Worm (Caenorhabditis elegans) whole organism, L1 larva: ENCODE measurements around the gene aexr-2.

Experiments used
- C04F5.9 ChIP-seq: sonication (generic microtip); optimal IDR thresholded peaks from 2 replicates; lab custom pipeline; 2016; ENCODE audit warnings: missing genetic modification characterization, missing compliant biosample characterization
- F16B12.6 ChIP-seq: fragments of 150-350 bp; optimal IDR thresholded peaks from 2 replicates; lab custom pipeline; 2014; ENCODE audit warnings: missing biosample characterization, missing genetic modification characterization
- ama-1 ChIP-seq: fragments of 150-350 bp; optimal IDR thresholded peaks from 2 replicates; lab custom pipeline; 2014
- blmp-1 ChIP-seq: fragments of 150-350 bp; optimal IDR thresholded peaks from 2 replicates; lab custom pipeline; 2014; ENCODE audit warnings: missing biosample characterization, missing genetic modification characterization
- ceh-8 ChIP-seq: fragments of 200-800 bp; sonication (Bioruptor generic); optimal IDR thresholded peaks from 2 replicates; lab custom pipeline; 2018; ENCODE audit warnings: mild to moderate bottlenecking, missing genetic modification characterization, moderate library complexity, missing compliant biosample characterization
- ceh-88 ChIP-seq: fragments of 200-800 bp; sonication (Bioruptor generic); IDR thresholded peaks from 2 replicates; pipeline ENCODE4 v1.3.6; 2022; ENCODE audit warnings: missing genetic modification characterization, missing compliant biosample characterization
- ces-1 ChIP-seq: fragments of 150-350 bp; optimal IDR thresholded peaks from 2 replicates; lab custom pipeline; 2014; ENCODE audit warnings: missing biosample characterization, missing genetic modification reagents, missing genetic modification characterization
- dsc-1 ChIP-seq: sonication (generic microtip); optimal IDR thresholded peaks from 2 replicates; lab custom pipeline; 2016; ENCODE audit warnings: mild to moderate bottlenecking, missing genetic modification characterization, missing compliant biosample characterization
- efl-1 ChIP-seq, 4 experiments: fragments of 150-350 bp; optimal IDR thresholded peaks in 3 of 4; peaks in 1 of 4; 1 replicate in 1 of 4; 2 replicates in 3 of 4; lab custom pipeline; 2014; ENCODE audit warnings: missing biosample characterization in 2 of 4, missing genetic modification characterization in 2 of 4, missing genetic modification reagents in 2 of 4
- egl-13 ChIP-seq: sonication (generic microtip); optimal IDR thresholded peaks from 2 replicates; lab custom pipeline; 2016; ENCODE audit warnings: missing genotype, missing genetic modification reagents, missing genetic modification characterization, missing compliant biosample characterization
- egl-27 ChIP-seq, 2 experiments: fragments of 150-350 bp in 1 of 2; sonication (generic microtip); optimal IDR thresholded peaks; 3 replicates each; lab custom pipeline; 2017 to 2018; ENCODE audit warnings: missing biosample characterization in 2 of 2, missing genetic modification characterization in 2 of 2, missing genetic modification reagents in 2 of 2
- elt-2 ChIP-seq: sonication (generic microtip); optimal IDR thresholded peaks from 2 replicates; lab custom pipeline; 2016; ENCODE audit warnings: missing genetic modification characterization, mild to moderate bottlenecking, inconsistent platforms, missing compliant biosample characterization, missing genetic modification reagents
- elt-3 ChIP-seq, 6 experiments: fragments of 150-350 bp in 1 of 6; sonication (generic microtip); optimal IDR thresholded peaks; 2 replicates each; lab custom pipeline; 2017 to 2018; ENCODE audit warnings: missing biosample characterization in 6 of 6, missing genetic modification characterization in 6 of 6, inconsistent platforms in 1 of 6
- fkh-4 ChIP-seq: sonication (generic microtip); optimal IDR thresholded peaks from 2 replicates; lab custom pipeline; 2016; ENCODE audit warnings: missing compliant biosample characterization, missing genetic modification characterization, borderline replicate concordance
- grh-1 ChIP-seq: fragments of 200-800 bp; sonication (Bioruptor generic); IDR thresholded peaks from 2 replicates; pipeline ENCODE4 v1.3.6; 2022; ENCODE audit warnings: missing genetic modification reagents, missing genetic modification characterization, missing compliant biosample characterization
- hlh-4 ChIP-seq: sonication (generic microtip); optimal IDR thresholded peaks from 2 replicates; lab custom pipeline; 2016; ENCODE audit warnings: mild to moderate bottlenecking, missing genetic modification characterization, missing compliant biosample characterization
- hpl-2 ChIP-seq: fragments of 150-350 bp; optimal IDR thresholded peaks from 2 replicates; lab custom pipeline; 2014; ENCODE audit warnings: missing biosample characterization, missing genetic modification reagents, missing genetic modification characterization
- isw-1 ChIP-seq: fragments of 200-800 bp; sonication (Bioruptor generic); IDR thresholded peaks from 2 replicates; pipeline ENCODE4 v1.3.6; 2022; ENCODE audit warnings: missing genetic modification characterization, missing compliant biosample characterization
- jun-1 ChIP-seq: fragments of 150-350 bp; optimal IDR thresholded peaks from 2 replicates; lab custom pipeline; 2014; ENCODE audit warnings: missing biosample characterization, missing genetic modification reagents, missing genetic modification characterization
- lin-13 ChIP-seq: fragments of 150-350 bp; optimal IDR thresholded peaks from 2 replicates; lab custom pipeline; 2014; ENCODE audit warnings: missing biosample characterization, missing genetic modification reagents, missing genetic modification characterization
- lin-14 ChIP-seq: fragments of 200-800 bp; sonication (Bioruptor generic); optimal IDR thresholded peaks from 2 replicates; lab custom pipeline; 2018; ENCODE audit warnings: mild to moderate bottlenecking, missing genetic modification characterization, moderate library complexity, missing compliant biosample characterization
- lin-15B ChIP-seq: fragments of 150-350 bp; sonication (generic microtip); optimal IDR thresholded peaks from 3 replicates; lab custom pipeline; 2014; ENCODE audit warnings: missing biosample characterization, missing genetic modification characterization
- lin-35 ChIP-seq, 2 experiments: fragments of 150-350 bp; optimal IDR thresholded peaks; 2 replicates each; lab custom pipeline; 2014; ENCODE audit warnings: missing biosample characterization in 2 of 2, missing genetic modification characterization in 2 of 2, missing genetic modification reagents in 2 of 2
- lin-39 ChIP-seq: fragments of 150-350 bp; optimal IDR thresholded peaks from 2 replicates; lab custom pipeline; 2014; ENCODE audit warnings: missing biosample characterization, missing genetic modification reagents, missing genetic modification characterization
- lir-3 ChIP-seq: sonication (generic microtip); optimal IDR thresholded peaks from 2 replicates; lab custom pipeline; 2016; ENCODE audit warnings: mild to moderate bottlenecking, missing genetic modification characterization, moderate library complexity, missing compliant biosample characterization; ENCODE audit not compliant: poor library complexity
- lsy-2 ChIP-seq, 2 experiments: fragments of 150-350 bp; optimal IDR thresholded peaks; 2 replicates each; lab custom pipeline; 2014; ENCODE audit warnings: missing biosample characterization in 2 of 2, missing genetic modification characterization in 2 of 2
- mef-2 ChIP-seq: fragments of 150-350 bp; optimal IDR thresholded peaks from 2 replicates; lab custom pipeline; 2014; ENCODE audit warnings: missing biosample characterization, missing genetic modification characterization
- nhr-12 ChIP-seq: sonication (generic microtip); optimal IDR thresholded peaks from 2 replicates; lab custom pipeline; 2017; ENCODE audit warnings: missing biosample characterization, missing genetic modification characterization
- nhr-19 ChIP-seq: fragments of 200-800 bp; sonication (Bioruptor generic); conservative IDR thresholded peaks from 2 replicates; pipeline ENCODE4 v1.3.6; 2022; ENCODE audit warnings: missing genetic modification characterization, missing compliant biosample characterization
- nhr-20 ChIP-seq: sonication (generic microtip); optimal IDR thresholded peaks from 2 replicates; lab custom pipeline; 2016; ENCODE audit warnings: mild to moderate bottlenecking, missing genetic modification characterization, missing compliant biosample characterization
- nhr-28 ChIP-seq: fragments of 150-350 bp; optimal IDR thresholded peaks from 2 replicates; lab custom pipeline; 2014; ENCODE audit warnings: missing biosample characterization, missing genetic modification characterization
- nhr-71 ChIP-seq: sonication (generic microtip); optimal IDR thresholded peaks from 2 replicates; lab custom pipeline; 2016; ENCODE audit warnings: mild to moderate bottlenecking, missing genetic modification characterization, moderate library complexity, missing compliant biosample characterization
- nhr-84 ChIP-seq: sonication (generic microtip); optimal IDR thresholded peaks from 2 replicates; lab custom pipeline; 2017; ENCODE audit warnings: missing biosample characterization, missing genetic modification characterization
- nhr-85 ChIP-seq: sonication (generic microtip); peaks from one replicate; lab custom pipeline; 2016; ENCODE audit warnings: missing genetic modification characterization, inconsistent platforms, missing compliant biosample characterization
- nhr-90 ChIP-seq: sonication (generic microtip); optimal IDR thresholded peaks from 2 replicates; lab custom pipeline; 2016; ENCODE audit warnings: mild to moderate bottlenecking, missing genetic modification characterization, missing compliant biosample characterization; ENCODE audit not compliant: poor library complexity
- pqm-1 ChIP-seq: sonication (generic microtip); optimal IDR thresholded peaks from 3 replicates; lab custom pipeline; 2017; ENCODE audit warnings: missing biosample characterization, missing genetic modification characterization
- rnt-1 ChIP-seq: sonication (generic microtip); optimal IDR thresholded peaks from 2 replicates; lab custom pipeline; 2016; ENCODE audit warnings: mild to moderate bottlenecking, missing genetic modification characterization, moderate library complexity, missing compliant biosample characterization
- skn-1 ChIP-seq: fragments of 150-350 bp; optimal IDR thresholded peaks from 2 replicates; lab custom pipeline; 2014; ENCODE audit warnings: missing biosample characterization, missing genetic modification characterization
- snu-23 ChIP-seq: sonication (generic microtip); optimal IDR thresholded peaks from 2 replicates; lab custom pipeline; 2016; ENCODE audit warnings: missing genetic modification characterization, missing compliant biosample characterization
- sox-4 ChIP-seq: sonication (generic microtip); optimal IDR thresholded peaks from 2 replicates; lab custom pipeline; 2016; ENCODE audit warnings: missing genetic modification characterization, missing compliant biosample characterization
- tbx-2 ChIP-seq: sonication (generic microtip); optimal IDR thresholded peaks from 2 replicates; lab custom pipeline; 2016; ENCODE audit warnings: missing genetic modification characterization, missing compliant biosample characterization
- unc-62 ChIP-seq: fragments of 150-350 bp; optimal IDR thresholded peaks from 2 replicates; lab custom pipeline; 2014; ENCODE audit warnings: missing biosample characterization, missing genetic modification reagents, missing genetic modification characterization
- zag-1 ChIP-seq: fragments of 150-350 bp; optimal IDR thresholded peaks from 2 replicates; lab custom pipeline; 2014; ENCODE audit warnings: missing biosample characterization, missing genetic modification characterization
- zip-4 ChIP-seq: fragments of 200-800 bp; sonication (Bioruptor generic); optimal IDR thresholded peaks from 2 replicates; lab custom pipeline; 2018; ENCODE audit warnings: mild to moderate bottlenecking, missing genetic modification characterization, moderate library complexity, missing compliant biosample characterization
- ztf-4 ChIP-seq: fragments of 150-350 bp; optimal IDR thresholded peaks from 2 replicates; lab custom pipeline; 2014; ENCODE audit warnings: missing biosample characterization, missing genetic modification characterization

Gene aexr-2

ce11 chrX:6638985-6639573, 7.7 kb upstream of the aexr-2 start:
- TF ChIP-seq lin-13 (GFP tag; lab: Kevin White, UChicago): no peak
- TF ChIP-seq lsy-2 (tag; optimal IDR thresholded peaks at IDR 0.05; lab: Kevin White, UChicago): peak in 1 of 2 experiments; percentile 4
- TF ChIP-seq nhr-84 (tag; lab: Kevin White, UChicago): no peak
- TF ChIP-seq nhr-20 (tag; lab: Kevin White, UChicago): peak; percentile 71
- peak; percentile 31 for TF ChIP-seq nhr-90
- TF ChIP-seq nhr-28 (tag; lab: Kevin White, UChicago): no peak
- no peak for TF ChIP-seq hlh-4 (tag; lab: Kevin White, UChicago)
- TF ChIP-seq lin-14 (GFP tag; lab: Kevin White, UChicago): peak; percentile 56
- TF ChIP-seq unc-62: no peak
- TF ChIP-seq ztf-4: no peak
- no peak for TF ChIP-seq jun-1 (tag; lab: Kevin White, UChicago)
- no peak for TF ChIP-seq fkh-4 (tag; lab: Kevin White, UChicago)
- TF ChIP-seq efl-1 (optimal IDR thresholded peaks at IDR 0.05; lab: Kevin White, UChicago): no peak
- TF ChIP-seq efl-1 (GFP tag; optimal IDR thresholded peaks at IDR 0.05 in 1 of 2; lab: Kevin White, UChicago): no peak
- TF ChIP-seq pqm-1: no peak
- TF ChIP-seq ceh-8 (GFP tag; lab: Kevin White, UChicago): no peak
- no peak for TF ChIP-seq mef-2 (tag; lab: Kevin White, UChicago)
- no peak for TF ChIP-seq nhr-12 (tag; lab: Kevin White, UChicago)
- TF ChIP-seq elt-2 (tag; lab: Kevin White, UChicago): peak; percentile 50
- no peak for TF ChIP-seq zip-4
- no peak for TF ChIP-seq ces-1 (GFP tag; lab: Kevin White, UChicago)
- peak in 2 of 6 experiments; percentile 35 to 80 for TF ChIP-seq elt-3 (tag; optimal IDR thresholded peaks at IDR 0.05; lab: Kevin White, UChicago)
- TF ChIP-seq lin-39 (tag; lab: Kevin White, UChicago): no peak
- no peak for TF ChIP-seq egl-27 (tag; optimal IDR thresholded peaks at IDR 0.05; lab: Kevin White, UChicago)
- peak; percentile 50 for TF ChIP-seq snu-23 (GFP tag; lab: Kevin White, UChicago)
- TF ChIP-seq nhr-19 (GFP tag; lab: Robert Waterston, UW): peak; percentile 34; the same call in 1 of the 2 replicates
- TF ChIP-seq rnt-1 (tag; lab: Kevin White, UChicago): no peak
- TF ChIP-seq nhr-85: peak; percentile 82
- TF ChIP-seq isw-1 (GFP tag; lab: Robert Waterston, UW): no peak
- TF ChIP-seq lin-35 (GFP tag; optimal IDR thresholded peaks at IDR 0.05; lab: Kevin White, UChicago): peak in 1 of 2 experiments; percentile 52
- no peak for TF ChIP-seq sox-4 (tag; lab: Kevin White, UChicago)
- no peak for TF ChIP-seq skn-1
- TF ChIP-seq egl-13: no peak
- TF ChIP-seq dsc-1 (tag; lab: Kevin White, UChicago): no peak
- TF ChIP-seq blmp-1: peak; percentile 73
- no peak for TF ChIP-seq ama-1 (lab: Kevin White, UChicago)
- no peak for TF ChIP-seq hpl-2 (GFP tag; lab: Kevin White, UChicago)
- TF ChIP-seq lir-3 (tag; lab: Kevin White, UChicago): no peak
- no peak for TF ChIP-seq F16B12.6 (tag; lab: Kevin White, UChicago)
- TF ChIP-seq tbx-2 (tag; lab: Kevin White, UChicago): peak; percentile 17
- peak; percentile 50 for TF ChIP-seq nhr-71 (tag; lab: Kevin White, UChicago)
- no peak for TF ChIP-seq zag-1 (tag; lab: Kevin White, UChicago)
- TF ChIP-seq lin-15B (tag; lab: Kevin White, UChicago): no peak
- no peak for TF ChIP-seq grh-1
- no peak for TF ChIP-seq C04F5.9
- no peak for TF ChIP-seq ceh-88 (GFP tag; lab: Robert Waterston, UW)
